Fruit fly (Drosophila melanogaster): ENCODE measurements around the gene Rlip.

dm6 chr3R:20976649-20977048 is 40.8 kb upstream of the Rlip start:
- TF ChIP-seq CG8478 (optimal IDR thresholded peaks at IDR 0.05) (no peak), CTCF (optimal IDR thresholded peaks at IDR 0.05) (no peak)

Measured in S2 (cell line).